Fruit fly (Drosophila melanogaster) whole organism, embryonic: Measurements from ENCODE around the gene Dus1.
A peak's percentile ranks its signal among the peaks of the same experiment; 100 is the strongest.

Source experiments
- Aef1 ChIP-seq: fragments of 200-800 bp; sonication (Bioruptor generic); IDR thresholded peaks from 3 replicates; pipeline ENCODE4 v1.3.6; 2022; ENCODE audit warnings: missing biosample characterization, missing genetic modification characterization
- Asciz ChIP-seq: fragments of 200-800 bp; sonication (Bioruptor generic); optimal IDR thresholded peaks from 2 replicates; lab custom pipeline; 2017; ENCODE audit warnings: missing biosample characterization, mild to moderate bottlenecking, missing genetic modification characterization, missing genetic modification reagents
- B-H2 ChIP-seq: fragments of 200-800 bp; sonication (Bioruptor generic); optimal IDR thresholded peaks from 2 replicates; lab custom pipeline; 2018; ENCODE audit warnings: missing biosample characterization, mild to moderate bottlenecking, missing genetic modification characterization
- CG10209 ChIP-seq: fragments of 200-800 bp; sonication (Bioruptor generic); optimal IDR thresholded peaks from 3 replicates; lab custom pipeline; 2017; ENCODE audit warnings: missing biosample characterization, mild to moderate bottlenecking, missing genetic modification characterization, missing genetic modification reagents
- CG10366 ChIP-seq: fragments of 200-800 bp; sonication (Bioruptor generic); IDR thresholded peaks from 2 replicates; pipeline ENCODE4 v1.3.6; 2022; ENCODE audit warnings: missing biosample characterization, missing genetic modification characterization
- CG10431 ChIP-seq: fragments of 200-800 bp; sonication (Bioruptor generic); optimal IDR thresholded peaks from 3 replicates; lab custom pipeline; 2018; ENCODE audit warnings: missing biosample characterization, mild to moderate bottlenecking, missing genetic modification characterization
- CG11247 ChIP-seq: fragments of 200-800 bp; sonication (Bioruptor generic); IDR thresholded peaks from 2 replicates; pipeline ENCODE4 v1.3.6; 2022; ENCODE audit warnings: missing biosample characterization, missing genetic modification characterization
- CG11723 ChIP-seq: fragments of 200-800 bp; sonication (Bioruptor generic); optimal IDR thresholded peaks from 2 replicates; lab custom pipeline; 2017; ENCODE audit warnings: missing biosample characterization, mild to moderate bottlenecking, missing genetic modification characterization
- CG12071 ChIP-seq: fragments of 200-800 bp; sonication (Bioruptor generic); optimal IDR thresholded peaks from 3 replicates; lab custom pipeline; 2018; ENCODE audit warnings: missing biosample characterization, mild to moderate bottlenecking, missing genetic modification characterization
- CG12236 ChIP-seq: fragments of 200-800 bp; sonication (Bioruptor generic); optimal IDR thresholded peaks from 2 replicates; lab custom pipeline; 2016; ENCODE audit warnings: missing biosample characterization, missing genetic modification characterization
- CG13775 ChIP-seq: fragments of 200-800 bp; sonication (Bioruptor generic); optimal IDR thresholded peaks from 3 replicates; lab custom pipeline; 2017; ENCODE audit warnings: missing biosample characterization, mild to moderate bottlenecking, missing genetic modification characterization
- CG14710 ChIP-seq: fragments of 200-800 bp; sonication (Bioruptor generic); optimal IDR thresholded peaks from 3 replicates; lab custom pipeline; 2019; ENCODE audit warnings: missing biosample characterization, mild to moderate bottlenecking, missing genetic modification characterization, moderate library complexity
- CG15073 ChIP-seq: fragments of 200-800 bp; sonication (Bioruptor generic); optimal IDR thresholded peaks from 2 replicates; lab custom pipeline; 2016; ENCODE audit warnings: missing biosample characterization, missing genetic modification characterization
- CG15696 ChIP-seq: fragments of 200-800 bp; sonication (Bioruptor generic); optimal IDR thresholded peaks from 2 replicates; lab custom pipeline; 2019; ENCODE audit warnings: missing biosample characterization, mild to moderate bottlenecking, missing genetic modification characterization, moderate library complexity
- CG17359 ChIP-seq: fragments of 200-800 bp; sonication (Bioruptor generic); optimal IDR thresholded peaks from 3 replicates; lab custom pipeline; 2018; ENCODE audit warnings: missing biosample characterization, mild to moderate bottlenecking, missing genetic modification characterization, moderate library complexity
- CG2712 ChIP-seq: fragments of 200-800 bp; optimal IDR thresholded peaks from 3 replicates; lab custom pipeline; 2019; ENCODE audit warnings: missing biosample characterization, mild to moderate bottlenecking, missing genetic modification characterization, moderate library complexity
- CG4404 ChIP-seq: fragments of 200-800 bp; sonication (Bioruptor generic); IDR thresholded peaks from 2 replicates; pipeline ENCODE4 v1.3.6; 2022; ENCODE audit warnings: missing biosample characterization, missing genetic modification characterization
- CG5245 ChIP-seq: fragments of 200-800 bp; sonication (Bioruptor generic); optimal IDR thresholded peaks from 3 replicates; lab custom pipeline; 2016; ENCODE audit warnings: missing biosample characterization, missing genetic modification characterization
- CG6175 ChIP-seq: fragments of 200-800 bp; sonication (Bioruptor generic); IDR thresholded peaks from 3 replicates; pipeline ENCODE4 v1.3.6; 2022; ENCODE audit warnings: missing biosample characterization, missing genetic modification characterization
- CG7745 ChIP-seq: fragments of 200-800 bp; sonication (Bioruptor generic); optimal IDR thresholded peaks from 2 replicates; lab custom pipeline; 2018; ENCODE audit warnings: missing biosample characterization, mild to moderate bottlenecking, missing genetic modification characterization, moderate library complexity
- CG7987 ChIP-seq: fragments of 200-800 bp; sonication (Bioruptor generic); optimal IDR thresholded peaks from 2 replicates; lab custom pipeline; 2018; ENCODE audit warnings: missing biosample characterization, mild to moderate bottlenecking, missing genetic modification characterization, moderate library complexity
- Dad ChIP-seq: fragments of 200-800 bp; sonication (Bioruptor generic); optimal IDR thresholded peaks from 3 replicates; lab custom pipeline; 2016; ENCODE audit warnings: missing biosample characterization, missing genetic modification characterization
- HLH3B ChIP-seq: fragments of 200-800 bp; sonication (Bioruptor generic); IDR thresholded peaks from 2 replicates; pipeline ENCODE4 v1.3.6; 2022; ENCODE audit warnings: missing biosample characterization, missing genetic modification characterization
- Max ChIP-seq: fragments of 200-800 bp; sonication (Bioruptor generic); optimal IDR thresholded peaks from 2 replicates; lab custom pipeline; 2016; ENCODE audit warnings: missing biosample characterization, mild to moderate bottlenecking, missing genetic modification characterization
- Opbp ChIP-seq: fragments of 200-800 bp; sonication (Bioruptor generic); IDR thresholded peaks from 3 replicates; pipeline ENCODE4 v1.3.6; 2022; ENCODE audit warnings: missing biosample characterization, missing genetic modification characterization; ENCODE audit not compliant: partially characterized antibody
- aop ChIP-seq: fragments of 200-800 bp; sonication (Bioruptor generic); IDR thresholded peaks from 2 replicates; pipeline ENCODE4 v1.3.6; 2022; ENCODE audit warnings: missing biosample characterization, missing genetic modification characterization
- ash1 ChIP-seq: fragments of 200-800 bp; sonication (Bioruptor generic); optimal IDR thresholded peaks from 2 replicates; lab custom pipeline; 2018; ENCODE audit warnings: missing biosample characterization, mild to moderate bottlenecking, missing genetic modification characterization
- bigmax ChIP-seq: fragments of 200-800 bp; sonication (Bioruptor generic); optimal IDR thresholded peaks from 2 replicates; lab custom pipeline; 2018; ENCODE audit warnings: missing biosample characterization, mild to moderate bottlenecking, missing genetic modification characterization
- corto ChIP-seq: fragments of 200-800 bp; sonication (Bioruptor generic); optimal IDR thresholded peaks from 2 replicates; lab custom pipeline; 2016; ENCODE audit warnings: missing biosample characterization, mild to moderate bottlenecking, missing genetic modification characterization, moderate library complexity
- crc ChIP-seq: fragments of 200-800 bp; sonication (Bioruptor generic); optimal IDR thresholded peaks from 2 replicates; lab custom pipeline; 2016; ENCODE audit warnings: missing biosample characterization, missing genetic modification characterization
- da ChIP-seq: fragments of 200-800 bp; sonication (Bioruptor generic); optimal IDR thresholded peaks from 2 replicates; lab custom pipeline; 2016; ENCODE audit warnings: missing biosample characterization, missing genetic modification characterization
- dmrt11E ChIP-seq: fragments of 200-800 bp; sonication (Bioruptor generic); optimal IDR thresholded peaks from 3 replicates; lab custom pipeline; 2018; ENCODE audit warnings: missing biosample characterization, mild to moderate bottlenecking, missing genetic modification characterization, moderate library complexity
- emc ChIP-seq: fragments of 200-800 bp; sonication (Bioruptor generic); optimal IDR thresholded peaks from 2 replicates; lab custom pipeline; 2016; ENCODE audit warnings: missing biosample characterization, missing genetic modification characterization
- eyg ChIP-seq: fragments of 200-800 bp; sonication (Bioruptor generic); optimal IDR thresholded peaks from 3 replicates; lab custom pipeline; 2016; ENCODE audit warnings: missing biosample characterization, missing genetic modification characterization
- fu2 ChIP-seq: fragments of 200-800 bp; sonication (Bioruptor generic); optimal IDR thresholded peaks from 2 replicates; lab custom pipeline; 2016; ENCODE audit warnings: missing biosample characterization, missing genetic modification characterization
- h ChIP-seq: fragments of >200 bp; optimal IDR thresholded peaks from 2 replicates; lab custom pipeline; 2017
- hth ChIP-seq: fragments of >200 bp; optimal IDR thresholded peaks from 2 replicates; lab custom pipeline; 2017; ENCODE audit warnings: inconsistent platforms
- nau ChIP-seq: fragments of 200-800 bp; sonication (Bioruptor generic); optimal IDR thresholded peaks from 3 replicates; lab custom pipeline; 2017; ENCODE audit warnings: missing biosample characterization, mild to moderate bottlenecking, missing genetic modification characterization, missing genetic modification reagents
- onecut ChIP-seq: fragments of 200-800 bp; sonication (Bioruptor generic); IDR thresholded peaks from 2 replicates; pipeline ENCODE4 v1.3.6; 2022; ENCODE audit warnings: missing biosample characterization, missing genetic modification characterization
- otp ChIP-seq: fragments of 200-800 bp; sonication (Bioruptor generic); IDR thresholded peaks from 3 replicates; pipeline ENCODE4, ENCODE4 v1.3.6; 2022; ENCODE audit warnings: missing biosample characterization, missing genetic modification characterization
- pan ChIP-seq, 4 experiments: fragments of >200 bp in 3 of 4; fragments of 200-800 bp in 1 of 4; sonication (Bioruptor generic) in 1 of 4; optimal IDR thresholded peaks in 3 of 4; IDR thresholded peaks in 1 of 4; 2 replicates each; pipeline versions ENCODE4 v1.3.6 to Lab custom; 2017 to 2022; ENCODE audit warnings: missing biosample characterization in 2 of 4, missing genetic modification characterization in 2 of 4, mixed read lengths in 1 of 4
- pita ChIP-seq: fragments of 200-800 bp; sonication (Bioruptor generic); optimal IDR thresholded peaks from 2 replicates; lab custom pipeline; 2017; ENCODE audit warnings: missing biosample characterization, mild to moderate bottlenecking, missing genetic modification characterization
- pzg ChIP-seq: fragments of 200-800 bp; sonication (Bioruptor generic); optimal IDR thresholded peaks from 3 replicates; lab custom pipeline; 2018; ENCODE audit warnings: missing biosample characterization, mild to moderate bottlenecking, missing genetic modification characterization, moderate library complexity
- ranshi ChIP-seq: fragments of 200-800 bp; sonication (Bioruptor generic); IDR thresholded peaks from 2 replicates; pipeline ENCODE4 v1.3.6; 2022; ENCODE audit warnings: missing biosample characterization, missing genetic modification characterization
- sens-2 ChIP-seq: fragments of 200-800 bp; sonication (Bioruptor generic); IDR thresholded peaks from 2 replicates; pipeline ENCODE4 v1.3.6; 2022; ENCODE audit warnings: missing biosample characterization, missing genetic modification characterization
- sna ChIP-seq: fragments of 200-800 bp; sonication (Bioruptor generic); IDR thresholded peaks from 2 replicates; pipeline ENCODE4 v1.3.6; 2022; ENCODE audit warnings: missing biosample characterization, missing genetic modification characterization; ENCODE audit not compliant: partially characterized antibody
- tll ChIP-seq, 2 experiments: fragments of 200-800 bp in 1 of 2; fragments of >200 bp in 1 of 2; sonication (Bioruptor generic) in 1 of 2; optimal IDR thresholded peaks; 2 replicates each; lab custom pipeline; 2017 to 2019; ENCODE audit warnings: missing biosample characterization in 2 of 2, missing genetic modification characterization in 2 of 2, mild to moderate bottlenecking in 1 of 2, moderate library complexity in 1 of 2
- ttk ChIP-seq: fragments of 200-800 bp; sonication (Bioruptor generic); IDR thresholded peaks from 2 replicates; pipeline ENCODE4 v2.1.2; 2022; ENCODE audit warnings: missing biosample characterization, missing genetic modification characterization
- unc-4 ChIP-seq: fragments of 200-800 bp; sonication (Bioruptor generic); IDR thresholded peaks from 2 replicates; pipeline ENCODE4 v1.3.6; 2022; ENCODE audit warnings: missing biosample characterization, missing genetic modification characterization; ENCODE audit not compliant: partially characterized antibody
- zen ChIP-seq: fragments of 200-800 bp; sonication (Bioruptor generic); optimal IDR thresholded peaks from 3 replicates; lab custom pipeline; 2018; ENCODE audit warnings: missing biosample characterization, mild to moderate bottlenecking, missing genetic modification characterization, moderate library complexity

Dus1 gene

DNA sequence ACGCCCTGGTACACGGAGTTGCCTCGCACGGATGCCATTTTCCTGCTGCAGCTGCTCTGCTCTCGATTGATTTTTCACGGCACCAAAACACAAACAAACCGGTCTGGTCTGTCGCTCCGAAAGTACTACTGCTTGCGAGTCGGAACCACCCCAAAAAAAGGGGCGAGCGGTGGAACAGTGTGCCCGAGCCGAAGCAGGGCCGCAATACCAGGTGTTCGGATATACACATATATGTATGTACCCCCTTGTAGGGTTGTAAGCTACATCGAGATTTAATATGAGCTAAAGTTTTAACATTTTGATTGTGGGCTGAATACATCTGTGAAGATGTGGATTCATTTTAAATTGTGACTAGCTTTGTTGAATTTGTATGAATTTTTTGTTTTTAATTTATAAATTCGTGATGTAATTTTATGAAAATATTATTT, 14.1 kb upstream of the Dus1 start (continued):
- peak; percentile 64; the same call in 2 of the 3 replicates for TF ChIP-seq Opbp (GFP tag; lab: Robert Waterston, UW)
- TF ChIP-seq CG12236 = no peak
- peak; percentile 80 for TF ChIP-seq pzg (GFP tag; lab: Kevin White, UChicago)
- TF ChIP-seq dmrt11E (tag; lab: Kevin White, UChicago) = peak; percentile 18
- 0 out of 2 replicates have a peak, but pooled peaks have one; percentile 33 for TF ChIP-seq sens-2 (GFP tag; lab: Robert Waterston, UW)
- no peak; the same call in 1 of the 2 replicates for TF ChIP-seq sna (GFP tag; lab: Robert Waterston, UW)
- TF ChIP-seq CG5245 (GFP tag; lab: Kevin White, UChicago) = peak; percentile 25
- no peak for TF ChIP-seq CG11723 (GFP tag; lab: Kevin White, UChicago)
- no peak for TF ChIP-seq corto (GFP tag; lab: Kevin White, UChicago)
- peak; percentile 31; the same call in 1 of the 3 replicates for TF ChIP-seq otp (GFP tag; lab: Robert Waterston, UW)
- TF ChIP-seq hth (lab: Kevin White, UChicago) = no peak
- no peak for TF ChIP-seq Aef1 (GFP tag; lab: Robert Waterston, UW)
- TF ChIP-seq CG6175 (GFP tag; lab: Robert Waterston, UW) = no peak
- TF ChIP-seq zen (tag; lab: Kevin White, UChicago) = peak; percentile 12
- TF ChIP-seq ranshi (GFP tag; lab: Robert Waterston, UW) = peak; percentile 39; the same call in 1 of the 2 replicates
- no peak for TF ChIP-seq CG7745 (tag; lab: Kevin White, UChicago)
- TF ChIP-seq aop (GFP tag; lab: Robert Waterston, UW) = no peak
- no peak for TF ChIP-seq CG11247 (GFP tag; lab: Robert Waterston, UW)
- TF ChIP-seq tll (GFP tag; optimal IDR thresholded peaks at IDR 0.05; lab: Kevin White, UChicago) = no peak
- TF ChIP-seq CG12071 (GFP tag; lab: Kevin White, UChicago) = peak; percentile 43
- TF ChIP-seq Max (GFP tag; lab: Kevin White, UChicago) = peak; percentile 0
- peak; percentile 65 for TF ChIP-seq CG14710 (tag; lab: Kevin White, UChicago)
- no peak for TF ChIP-seq nau
- TF ChIP-seq CG2712 (tag; lab: Kevin White, UChicago) = peak; percentile 45
- TF ChIP-seq da (GFP tag; lab: Kevin White, UChicago) = peak; percentile 12
- TF ChIP-seq CG10366 (GFP tag; lab: Robert Waterston, UW) = no peak
- peak; percentile 79 for TF ChIP-seq ttk (GFP tag; lab: Robert Waterston, UW)
- TF ChIP-seq ash1 (GFP tag; lab: Kevin White, UChicago) = no peak
- peak; percentile 17 for TF ChIP-seq CG10209 (GFP tag; lab: Kevin White, UChicago)
- no peak for TF ChIP-seq emc
- peak; percentile 5 for TF ChIP-seq Dad (GFP tag; lab: Kevin White, UChicago)
- peak; percentile 7 for TF ChIP-seq CG15696 (tag; lab: Kevin White, UChicago)
- no peak for TF ChIP-seq bigmax
- TF ChIP-seq CG17359 (tag; lab: Kevin White, UChicago) = peak; percentile 52
- no peak for TF ChIP-seq crc (GFP tag; lab: Kevin White, UChicago)
- peak; percentile 7 for TF ChIP-seq eyg (GFP tag; lab: Kevin White, UChicago)
- TF ChIP-seq CG4404 (GFP tag; lab: Robert Waterston, UW) = no peak
- no peak for TF ChIP-seq h
- peak; percentile 21 for TF ChIP-seq fu2 (GFP tag; lab: Kevin White, UChicago)
- peak; percentile 62 for TF ChIP-seq CG10431 (GFP tag; lab: Kevin White, UChicago)
- peak; percentile 91 for TF ChIP-seq onecut
- peak; percentile 3 for TF ChIP-seq CG13775 (GFP tag; lab: Kevin White, UChicago)
- no peak for TF ChIP-seq pan (optimal IDR thresholded peaks at IDR 0.05; lab: Kevin White, UChicago)
- TF ChIP-seq pan (GFP tag; optimal IDR thresholded peaks at IDR 0.05 in 1 of 2, IDR thresholded peaks at IDR 0.05 in 1 of 2) = no peak
- TF ChIP-seq B-H2 (GFP tag; lab: Kevin White, UChicago) = peak; percentile 26
- no peak for TF ChIP-seq HLH3B (GFP tag; lab: Robert Waterston, UW)
- TF ChIP-seq CG7987 (GFP tag; lab: Kevin White, UChicago) = peak; percentile 54
- TF ChIP-seq CG15073 (GFP tag; lab: Kevin White, UChicago) = no peak
- peak; percentile 52 for TF ChIP-seq Asciz (GFP tag; lab: Kevin White, UChicago)
- TF ChIP-seq unc-4 (GFP tag; lab: Robert Waterston, UW) = peak; percentile 43; the same call in 1 of the 2 replicates
- TF ChIP-seq pita (GFP tag; lab: Kevin White, UChicago) = no peak
